Fruit fly (Drosophila melanogaster) whole organism, embryonic: Measurements from ENCODE around the gene euc.

ENCODE experiments used
- Antp ChIP-seq: fragments of 200-800 bp; sonication (Bioruptor generic); optimal IDR thresholded peaks from 3 replicates; lab custom pipeline; 2016; ENCODE audit warnings: missing biosample characterization, missing genetic modification characterization
- Asciz ChIP-seq: fragments of 200-800 bp; sonication (Bioruptor generic); optimal IDR thresholded peaks from 2 replicates; lab custom pipeline; 2017; ENCODE audit warnings: missing biosample characterization, mild to moderate bottlenecking, missing genetic modification characterization, missing genetic modification reagents
- Bgb ChIP-seq: fragments of 200-800 bp; sonication (Bioruptor generic); IDR thresholded peaks from 2 replicates; pipeline ENCODE4 v1.3.6; 2022; ENCODE audit warnings: missing biosample characterization, missing genetic modification characterization; ENCODE audit not compliant: partially characterized antibody
- BtbVII ChIP-seq: fragments of 200-800 bp; sonication (Bioruptor generic); optimal IDR thresholded peaks from 3 replicates; lab custom pipeline; 2017; ENCODE audit warnings: missing biosample characterization, mild to moderate bottlenecking, missing genetic modification characterization
- CG10147 ChIP-seq: fragments of 200-800 bp; sonication (Bioruptor generic); optimal IDR thresholded peaks from 2 replicates; lab custom pipeline; 2019; ENCODE audit warnings: missing biosample characterization, mild to moderate bottlenecking, missing genetic modification characterization, moderate library complexity
- CG10979 ChIP-seq: fragments of 200-800 bp; sonication (Bioruptor generic); optimal IDR thresholded peaks from 2 replicates; lab custom pipeline; 2018; ENCODE audit warnings: missing biosample characterization, mild to moderate bottlenecking, missing genetic modification characterization, moderate library complexity
- CG11093 ChIP-seq: fragments of 200-800 bp; sonication (Bioruptor generic); IDR thresholded peaks from 3 replicates; pipeline ENCODE4 v1.3.6; 2022; ENCODE audit warnings: missing biosample characterization, missing genetic modification characterization
- CG11696 ChIP-seq: fragments of 200-800 bp; sonication (Bioruptor generic); IDR thresholded peaks from 2 replicates; pipeline ENCODE4 v1.3.6; 2022; ENCODE audit warnings: missing biosample characterization, missing genetic modification characterization
- CG1233 ChIP-seq: fragments of 200-800 bp; sonication (Bioruptor generic); optimal IDR thresholded peaks from 4 replicates; lab custom pipeline; 2018; ENCODE audit warnings: missing biosample characterization, mild to moderate bottlenecking, missing genetic modification characterization
- CG12769 ChIP-seq: fragments of 200-800 bp; sonication (Bioruptor generic); optimal IDR thresholded peaks from 2 replicates; lab custom pipeline; 2019; ENCODE audit warnings: missing biosample characterization, mild to moderate bottlenecking, missing genetic modification characterization, moderate library complexity
- CG13296 ChIP-seq: fragments of 200-800 bp; sonication (Bioruptor generic); optimal IDR thresholded peaks from 3 replicates; lab custom pipeline; 2018; ENCODE audit warnings: missing biosample characterization, mild to moderate bottlenecking, missing genetic modification characterization
- CG14441 ChIP-seq: fragments of 200-800 bp; sonication (Bioruptor generic); IDR thresholded peaks from 2 replicates; pipeline ENCODE4 v1.3.6; 2022; ENCODE audit warnings: missing biosample characterization, missing genetic modification characterization
- CG14860 ChIP-seq: fragments of 200-800 bp; sonication (Bioruptor generic); IDR thresholded peaks from 3 replicates; pipeline ENCODE4 v1.3.6; 2022; ENCODE audit warnings: missing biosample characterization, missing genetic modification characterization; ENCODE audit not compliant: partially characterized antibody
- CG15514 ChIP-seq: fragments of 200-800 bp; sonication (Bioruptor generic); optimal IDR thresholded peaks from 3 replicates; lab custom pipeline; 2017; ENCODE audit warnings: missing biosample characterization, missing genetic modification characterization, mild to moderate bottlenecking, moderate library complexity, missing genetic modification reagents
- CG16779 ChIP-seq: fragments of 200-800 bp; sonication (Bioruptor generic); IDR thresholded peaks from 2 replicates; pipeline ENCODE4 v1.3.6; 2022; ENCODE audit warnings: missing biosample characterization, missing genetic modification characterization
- CG17612 ChIP-seq: fragments of 200-800 bp; sonication (Bioruptor generic); IDR thresholded peaks from 2 replicates; pipeline ENCODE4 v1.3.6; 2022; ENCODE audit warnings: missing biosample characterization, missing genetic modification characterization
- CG17829 ChIP-seq: fragments of 200-800 bp; optimal IDR thresholded peaks from 2 replicates; lab custom pipeline; 2019; ENCODE audit warnings: missing biosample characterization, mild to moderate bottlenecking, missing genetic modification characterization, moderate library complexity
- CG18599 ChIP-seq: fragments of 200-800 bp; sonication (Bioruptor generic); optimal IDR thresholded peaks from 3 replicates; lab custom pipeline; 2017; ENCODE audit warnings: missing biosample characterization, missing genetic modification characterization, mild to moderate bottlenecking, moderate library complexity, missing genetic modification reagents
- CG2116 ChIP-seq: fragments of 200-800 bp; sonication (Bioruptor generic); optimal IDR thresholded peaks from 3 replicates; lab custom pipeline; 2018; ENCODE audit warnings: missing biosample characterization, mild to moderate bottlenecking, missing genetic modification characterization
- CG31365 ChIP-seq: fragments of 200-800 bp; sonication (Bioruptor generic); optimal IDR thresholded peaks from 2 replicates; lab custom pipeline; 2018; ENCODE audit warnings: missing biosample characterization, mild to moderate bottlenecking, missing genetic modification characterization
- CG34224 ChIP-seq: fragments of 200-800 bp; sonication (Bioruptor generic); IDR thresholded peaks from 3 replicates; pipeline ENCODE4 v1.3.6; 2022; ENCODE audit warnings: missing biosample characterization, missing genetic modification characterization; ENCODE audit not compliant: partially characterized antibody
- CG34376 ChIP-seq: fragments of 200-800 bp; sonication (Bioruptor generic); optimal IDR thresholded peaks from 2 replicates; lab custom pipeline; 2018; ENCODE audit warnings: missing biosample characterization, mild to moderate bottlenecking, missing genetic modification characterization
- CG34422 ChIP-seq: fragments of 200-800 bp; sonication (Bioruptor generic); IDR thresholded peaks from 3 replicates; pipeline ENCODE4 v1.3.6; 2022; ENCODE audit warnings: missing biosample characterization, missing genetic modification characterization
- CG42726 ChIP-seq: fragments of 200-800 bp; sonication (Bioruptor generic); IDR thresholded peaks from 2 replicates; pipeline ENCODE4 v1.3.6; 2022; ENCODE audit warnings: missing biosample characterization, missing genetic modification characterization; ENCODE audit not compliant: partially characterized antibody
- CG6854 ChIP-seq: fragments of 200-800 bp; sonication (Bioruptor generic); optimal IDR thresholded peaks from 3 replicates; lab custom pipeline; 2017; ENCODE audit warnings: missing biosample characterization, mild to moderate bottlenecking, missing genetic modification characterization
- CG9215 ChIP-seq: fragments of 200-800 bp; sonication (Bioruptor generic); IDR thresholded peaks from 2 replicates; pipeline ENCODE4 v1.3.6; 2022; ENCODE audit warnings: missing biosample characterization, missing genetic modification characterization
- D19A ChIP-seq: fragments of 200-800 bp; optimal IDR thresholded peaks from 3 replicates; lab custom pipeline; 2019; ENCODE audit warnings: missing biosample characterization, mild to moderate bottlenecking, missing genetic modification characterization, moderate library complexity
- Dad ChIP-seq: fragments of 200-800 bp; sonication (Bioruptor generic); optimal IDR thresholded peaks from 3 replicates; lab custom pipeline; 2016; ENCODE audit warnings: missing biosample characterization, missing genetic modification characterization
- Hmx ChIP-seq: fragments of 200-800 bp; sonication (Bioruptor generic); optimal IDR thresholded peaks from 2 replicates; lab custom pipeline; 2016; ENCODE audit warnings: missing biosample characterization, missing genetic modification characterization
- Hr51 ChIP-seq, 2 experiments: fragments of 200-800 bp; sonication (Bioruptor generic); optimal IDR thresholded peaks; 2 replicates in 1 of 2; 3 replicates in 1 of 2; lab custom pipeline; 2016 to 2018; ENCODE audit warnings: missing biosample characterization in 2 of 2, missing genetic modification characterization in 2 of 2, mild to moderate bottlenecking in 1 of 2, moderate library complexity in 1 of 2
- Lpt ChIP-seq: fragments of >200 bp; optimal IDR thresholded peaks from 2 replicates; lab custom pipeline; 2018; ENCODE audit warnings: missing biosample characterization, missing genetic modification characterization
- Mrtf ChIP-seq: fragments of 200-800 bp; sonication (Bioruptor generic); IDR thresholded peaks from 3 replicates; pipeline ENCODE4 v1.3.6; 2022; ENCODE audit warnings: missing biosample characterization, missing genetic modification characterization
- Rx ChIP-seq: fragments of 200-800 bp; sonication (Bioruptor generic); IDR thresholded peaks from 2 replicates; pipeline ENCODE4 v1.3.6; 2022; ENCODE audit warnings: missing biosample characterization, missing genetic modification characterization
- Six4 ChIP-seq: fragments of 200-800 bp; sonication (Bioruptor generic); optimal IDR thresholded peaks from 2 replicates; lab custom pipeline; 2016; ENCODE audit warnings: missing biosample characterization, missing genetic modification characterization
- Sry-δ ChIP-seq: fragments of 200-800 bp; sonication (Bioruptor generic); optimal IDR thresholded peaks from 2 replicates; lab custom pipeline; 2016; ENCODE audit warnings: missing biosample characterization, missing genetic modification characterization
- chm ChIP-seq: fragments of 200-800 bp; sonication (Bioruptor generic); IDR thresholded peaks from 2 replicates; pipeline ENCODE4 v1.3.6; 2022; ENCODE audit warnings: missing biosample characterization, missing genetic modification characterization
- chn ChIP-seq: fragments of 200-800 bp; sonication (Bioruptor generic); optimal IDR thresholded peaks from 2 replicates; lab custom pipeline; 2016; ENCODE audit warnings: missing biosample characterization, missing genetic modification characterization
- ci ChIP-seq: fragments of 200-800 bp; sonication (Bioruptor generic); IDR thresholded peaks from 3 replicates; pipeline ENCODE4 v1.3.6; 2022; ENCODE audit warnings: missing biosample characterization, missing genetic modification characterization
- dan ChIP-seq: fragments of 200-800 bp; sonication (Bioruptor generic); IDR thresholded peaks from 2 replicates; pipeline ENCODE4 v1.3.6; 2022; ENCODE audit warnings: missing biosample characterization, missing genetic modification characterization
- insv ChIP-seq, 2 experiments: fragments of 200-800 bp; sonication (Bioruptor generic); optimal IDR thresholded peaks; 3 replicates each; lab custom pipeline; 2016 to 2018; ENCODE audit warnings: missing biosample characterization in 2 of 2, missing genetic modification characterization in 2 of 2
- lab ChIP-seq: fragments of 200-800 bp; sonication (Bioruptor generic); optimal IDR thresholded peaks from 3 replicates; lab custom pipeline; 2017; ENCODE audit warnings: missing biosample characterization, missing genetic modification characterization, mild to moderate bottlenecking, moderate library complexity, missing genetic modification reagents
- lbe ChIP-seq: fragments of 200-800 bp; sonication (Bioruptor generic); optimal IDR thresholded peaks from 2 replicates; lab custom pipeline; 2016; ENCODE audit warnings: missing biosample characterization, mild to moderate bottlenecking, missing genetic modification characterization
- nau ChIP-seq: fragments of 200-800 bp; sonication (Bioruptor generic); optimal IDR thresholded peaks from 3 replicates; lab custom pipeline; 2017; ENCODE audit warnings: missing biosample characterization, mild to moderate bottlenecking, missing genetic modification characterization, missing genetic modification reagents
- nerfin-2 ChIP-seq: fragments of 200-800 bp; sonication (Bioruptor generic); IDR thresholded peaks from 2 replicates; pipeline ENCODE4 v1.3.6; 2022; ENCODE audit warnings: missing biosample characterization, missing genetic modification characterization; ENCODE audit not compliant: partially characterized antibody
- org-1 ChIP-seq: fragments of 200-800 bp; sonication (Bioruptor generic); optimal IDR thresholded peaks from 2 replicates; lab custom pipeline; 2017; ENCODE audit warnings: missing biosample characterization, missing genetic modification characterization
- otp ChIP-seq: fragments of 200-800 bp; sonication (Bioruptor generic); IDR thresholded peaks from 3 replicates; pipeline ENCODE4, ENCODE4 v1.3.6; 2022; ENCODE audit warnings: missing biosample characterization, missing genetic modification characterization
- pnt ChIP-seq: fragments of 200-800 bp; sonication (Bioruptor generic); optimal IDR thresholded peaks from 3 replicates; lab custom pipeline; 2016; ENCODE audit warnings: missing biosample characterization, missing genetic modification characterization
- unpg ChIP-seq: fragments of 200-800 bp; sonication (Bioruptor generic); optimal IDR thresholded peaks from 3 replicates; lab custom pipeline; 2018; ENCODE audit warnings: missing biosample characterization, mild to moderate bottlenecking, missing genetic modification characterization, moderate library complexity
- zfh1 ChIP-seq: fragments of 200-800 bp; sonication (Bioruptor generic); IDR thresholded peaks from 3 replicates; pipeline ENCODE4 v1.3.6; 2022; ENCODE audit warnings: missing biosample characterization, missing genetic modification characterization

The euc gene

DNA sequence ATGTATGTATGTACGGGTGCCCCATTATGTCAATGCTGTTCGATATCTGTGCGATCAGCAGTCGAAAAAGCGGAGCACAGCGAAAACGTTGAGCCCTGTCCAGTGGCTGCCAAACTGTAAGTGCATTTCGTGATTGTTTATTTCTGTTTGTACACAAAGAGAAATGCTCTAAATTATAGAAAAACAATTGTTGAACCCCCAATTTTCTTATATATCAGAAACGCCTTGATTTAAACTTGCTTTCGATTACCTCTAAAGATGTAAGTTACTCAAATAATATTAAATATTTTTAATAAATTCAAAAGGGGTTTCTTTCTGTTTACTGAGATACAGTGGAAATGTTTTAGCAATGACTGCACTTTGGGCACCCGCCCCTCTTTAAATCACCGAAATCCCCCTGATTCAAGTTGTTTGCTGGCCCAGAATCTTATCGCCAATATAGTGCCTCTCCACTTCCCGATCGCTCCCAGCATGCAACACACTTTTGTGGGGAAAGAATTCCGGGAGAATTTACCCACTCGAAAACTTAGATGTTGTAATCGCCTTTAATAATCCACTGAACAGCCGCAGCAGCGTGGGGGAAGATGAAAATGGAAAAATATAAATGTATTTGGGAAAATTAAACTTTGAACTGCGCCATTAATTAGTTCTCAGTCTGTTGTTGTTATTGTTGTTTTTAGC lies 36.3 kb upstream of the euc start (continued):
- TF ChIP-seq CG10979 = peak; percentile 71
- TF ChIP-seq BtbVII (GFP tag; lab: Kevin White, UChicago) = no peak
- 0 out of 2 replicates have a peak, but pooled peaks have one; percentile 2 for TF ChIP-seq Rx (GFP tag; lab: Robert Waterston, UW)
- TF ChIP-seq unpg (GFP tag; lab: Kevin White, UChicago) = peak; percentile 63
- no peak for TF ChIP-seq CG16779 (GFP tag; lab: Robert Waterston, UW)
- no peak for TF ChIP-seq insv (GFP tag; optimal IDR thresholded peaks at IDR 0.05; lab: Kevin White, UChicago)
- peak; percentile 78; the same call in 2 of the 3 replicates for TF ChIP-seq ci
- no peak for TF ChIP-seq CG15514 (GFP tag; lab: Kevin White, UChicago)
- TF ChIP-seq CG10147 (GFP tag; lab: Kevin White, UChicago) = peak; percentile 15
- no peak for TF ChIP-seq dan
- peak; percentile 70 for TF ChIP-seq zfh1 (GFP tag; lab: Robert Waterston, UW)
- TF ChIP-seq CG14441 (GFP tag; lab: Robert Waterston, UW) = no peak
- no peak for TF ChIP-seq CG2116 (GFP tag; lab: Kevin White, UChicago)
- no peak for TF ChIP-seq CG17612
- TF ChIP-seq Bgb (GFP tag; lab: Robert Waterston, UW) = no peak
- no peak for TF ChIP-seq CG31365
- no peak for TF ChIP-seq CG11696 (GFP tag; lab: Robert Waterston, UW)
- TF ChIP-seq nerfin-2 (GFP tag; lab: Robert Waterston, UW) = no peak
- TF ChIP-seq CG13296 (GFP tag; lab: Kevin White, UChicago) = no peak
- no peak for TF ChIP-seq CG34224 (GFP tag; lab: Robert Waterston, UW)
- no peak for TF ChIP-seq org-1 (GFP tag; lab: Kevin White, UChicago)
- TF ChIP-seq CG6854 (GFP tag; lab: Kevin White, UChicago) = no peak
- no peak for TF ChIP-seq chm (GFP tag; lab: Robert Waterston, UW)
- peak; percentile 26 for TF ChIP-seq Asciz (GFP tag; lab: Kevin White, UChicago)
- peak; percentile 52 for TF ChIP-seq D19A (tag; lab: Kevin White, UChicago)
- no peak for TF ChIP-seq Antp (GFP tag; lab: Kevin White, UChicago)
- TF ChIP-seq Hmx (GFP tag; lab: Kevin White, UChicago) = no peak
- TF ChIP-seq pnt = no peak
- TF ChIP-seq nau (GFP tag; lab: Kevin White, UChicago) = no peak
- no peak for TF ChIP-seq Lpt
- TF ChIP-seq lab (GFP tag; lab: Kevin White, UChicago) = no peak
- no peak for TF ChIP-seq Dad (GFP tag; lab: Kevin White, UChicago)
- no peak for TF ChIP-seq CG11093
- TF ChIP-seq lbe = no peak
- peak; percentile 53 for TF ChIP-seq CG12769
- 0 out of 3 replicates have a peak, but pooled peaks have one; percentile 11 for TF ChIP-seq CG34422 (GFP tag; lab: Robert Waterston, UW)
- TF ChIP-seq CG1233 (GFP tag; lab: Kevin White, UChicago) = no peak
- no peak for TF ChIP-seq Sry-δ (GFP tag; lab: Kevin White, UChicago)
- peak; percentile 24 for TF ChIP-seq CG18599 (GFP tag; lab: Kevin White, UChicago)
- peak; percentile 53 for TF ChIP-seq CG17829 (tag; lab: Kevin White, UChicago)
- TF ChIP-seq Hr51 (GFP tag; optimal IDR thresholded peaks at IDR 0.05; lab: Kevin White, UChicago) = peak in 1 of 2 experiments; percentile 31
- no peak for TF ChIP-seq Mrtf (GFP tag; lab: Robert Waterston, UW)
- no peak for TF ChIP-seq chn (GFP tag; lab: Kevin White, UChicago)
- TF ChIP-seq CG14860 (GFP tag; lab: Robert Waterston, UW) = no peak
- no peak for TF ChIP-seq CG42726
- no peak for TF ChIP-seq otp (GFP tag; lab: Robert Waterston, UW)
- no peak for TF ChIP-seq CG9215
- no peak for TF ChIP-seq CG34376 (GFP tag; lab: Kevin White, UChicago)
- peak; percentile 44 for TF ChIP-seq Six4 (GFP tag; lab: Kevin White, UChicago)
